Worm (Caenorhabditis elegans) whole organism, L3 larva: ENCODE measurements around the gene ZC404.16.
A peak's percentile ranks its signal among the peaks of the same experiment; 100 is the strongest.

ENCODE experiments used
- R02D3.7 ChIP-seq: fragments of 150-350 bp; optimal IDR thresholded peaks from 2 replicates; lab custom pipeline; 2014; ENCODE audit warnings: missing biosample characterization, missing genetic modification characterization
- ZK546.5 ChIP-seq: sonication (generic microtip); optimal IDR thresholded peaks from 2 replicates; lab custom pipeline; 2017; ENCODE audit warnings: missing biosample characterization, missing genetic modification characterization
- aly-2 ChIP-seq: fragments of 150-350 bp; optimal IDR thresholded peaks from 2 replicates; lab custom pipeline; 2014; ENCODE audit warnings: missing biosample characterization, missing genetic modification characterization
- ceh-16 ChIP-seq: sonication (generic microtip); optimal IDR thresholded peaks from 2 replicates; lab custom pipeline; 2017; ENCODE audit warnings: missing biosample characterization, missing genetic modification characterization
- ceh-28 ChIP-seq: fragments of 150-350 bp; optimal IDR thresholded peaks from 2 replicates; lab custom pipeline; 2014; ENCODE audit warnings: missing biosample characterization, missing genetic modification reagents, missing genetic modification characterization
- ceh-9 ChIP-seq: sonication (generic microtip); optimal IDR thresholded peaks from 2 replicates; lab custom pipeline; 2018; ENCODE audit warnings: missing biosample characterization, missing genetic modification characterization
- daf-12 ChIP-seq: fragments of 150-350 bp; optimal IDR thresholded peaks from 2 replicates; lab custom pipeline; 2014; ENCODE audit warnings: missing biosample characterization, missing genetic modification reagents, missing genetic modification characterization
- egl-27 ChIP-seq: sonication (generic microtip); optimal IDR thresholded peaks from 4 replicates; lab custom pipeline; 2017; ENCODE audit warnings: missing biosample characterization, missing genetic modification reagents, missing genetic modification characterization
- egl-5 ChIP-seq: fragments of 150-350 bp; optimal IDR thresholded peaks from 2 replicates; lab custom pipeline; 2017; ENCODE audit warnings: missing biosample characterization, missing genetic modification reagents, missing genetic modification characterization, inconsistent platforms
- elt-1 ChIP-seq: fragments of 150-350 bp; optimal IDR thresholded peaks from 2 replicates; lab custom pipeline; 2014; ENCODE audit warnings: missing biosample characterization, missing genetic modification characterization
- elt-3 ChIP-seq, 3 experiments: fragments of 150-350 bp in 1 of 3; sonication (generic microtip) in 2 of 3; optimal IDR thresholded peaks; 2 replicates in 2 of 3; 4 replicates in 1 of 3; lab custom pipeline; 2014 to 2017; ENCODE audit warnings: missing biosample characterization in 3 of 3, missing genetic modification characterization in 3 of 3
- eor-1 ChIP-seq, 2 experiments: fragments of 150-350 bp; optimal IDR thresholded peaks; 2 replicates each; lab custom pipeline; 2014 to 2018; ENCODE audit warnings: missing biosample characterization in 2 of 2, missing genetic modification characterization in 2 of 2
- fkh-2 ChIP-seq: fragments of 150-350 bp; optimal IDR thresholded peaks from 2 replicates; lab custom pipeline; 2014; ENCODE audit warnings: missing biosample characterization, missing genetic modification reagents, missing genetic modification characterization
- fos-1 ChIP-seq: fragments of 150-350 bp; optimal IDR thresholded peaks from 2 replicates; lab custom pipeline; 2014; ENCODE audit warnings: missing biosample characterization, missing genetic modification characterization
- hmg-11 ChIP-seq: sonication (generic microtip); optimal IDR thresholded peaks from 2 replicates; lab custom pipeline; 2016; ENCODE audit warnings: missing genetic modification characterization, missing compliant biosample characterization
- jun-1 ChIP-seq: fragments of 150-350 bp; optimal IDR thresholded peaks from 2 replicates; lab custom pipeline; 2014; ENCODE audit warnings: missing biosample characterization, missing genetic modification reagents, missing genetic modification characterization
- lin-15B ChIP-seq: fragments of 150-350 bp; optimal IDR thresholded peaks from 2 replicates; lab custom pipeline; 2014; ENCODE audit warnings: missing biosample characterization, missing genetic modification characterization
- lin-39 ChIP-seq: fragments of 150-350 bp; optimal IDR thresholded peaks from 2 replicates; lab custom pipeline; 2018; ENCODE audit warnings: missing biosample characterization, missing genetic modification reagents, missing genetic modification characterization
- mdl-1 ChIP-seq: fragments of 150-350 bp; optimal IDR thresholded peaks from 2 replicates; lab custom pipeline; 2014; ENCODE audit warnings: missing biosample characterization, missing genetic modification characterization
- mml-1 ChIP-seq: fragments of 150-350 bp; sonication (generic microtip); optimal IDR thresholded peaks from 3 replicates; lab custom pipeline; 2014; ENCODE audit warnings: missing biosample characterization, missing genetic modification characterization
- nfya-1 ChIP-seq: sonication (generic microtip); optimal IDR thresholded peaks from 2 replicates; lab custom pipeline; 2017; ENCODE audit warnings: missing genetic modification characterization, mild to moderate bottlenecking, missing compliant biosample characterization, antibody characterized with exemption, moderate library complexity; ENCODE audit not compliant: insufficient read depth
- nhr-25 ChIP-seq: sonication (generic microtip); optimal IDR thresholded peaks from 2 replicates; lab custom pipeline; 2017; ENCODE audit warnings: missing biosample characterization, missing genetic modification characterization
- nhr-28 ChIP-seq: fragments of 150-350 bp; optimal IDR thresholded peaks from 2 replicates; lab custom pipeline; 2014; ENCODE audit warnings: missing biosample characterization, missing genetic modification characterization
- nhr-43 ChIP-seq: sonication (generic microtip); optimal IDR thresholded peaks from 2 replicates; lab custom pipeline; 2016; ENCODE audit warnings: mild to moderate bottlenecking, missing genetic modification characterization, missing compliant biosample characterization; ENCODE audit not compliant: poor library complexity, severe bottlenecking
- nhr-67 ChIP-seq: fragments of 150-350 bp; optimal IDR thresholded peaks from 2 replicates; lab custom pipeline; 2014; ENCODE audit warnings: missing biosample characterization, missing genetic modification characterization
- nhr-76 ChIP-seq: fragments of 150-350 bp; sonication (generic microtip); optimal IDR thresholded peaks from 5 replicates; lab custom pipeline; 2014; ENCODE audit warnings: missing biosample characterization, missing genetic modification characterization
- nhr-77 ChIP-seq: fragments of 150-350 bp; optimal IDR thresholded peaks from 2 replicates; lab custom pipeline; 2014; ENCODE audit warnings: missing biosample characterization, missing genetic modification characterization
- pqm-1 ChIP-seq: fragments of 150-350 bp; optimal IDR thresholded peaks from 2 replicates; lab custom pipeline; 2017; ENCODE audit warnings: missing biosample characterization, missing genetic modification characterization, inconsistent platforms
- sea-2 ChIP-seq: fragments of 150-350 bp; sonication (generic microtip); optimal IDR thresholded peaks from 4 replicates; lab custom pipeline; 2014; ENCODE audit warnings: missing biosample characterization, missing genetic modification reagents, missing genetic modification characterization
- snpc-4 ChIP-seq: fragments of 150-350 bp; optimal IDR thresholded peaks from 2 replicates; lab custom pipeline; 2014; ENCODE audit warnings: missing biosample characterization, missing genetic modification characterization
- unc-39 ChIP-seq: sonication (generic microtip); optimal IDR thresholded peaks from 4 replicates; lab custom pipeline; 2017; ENCODE audit warnings: missing biosample characterization, missing genetic modification characterization
- unc-62 ChIP-seq: fragments of 150-350 bp; sonication (generic microtip); optimal IDR thresholded peaks from 4 replicates; lab custom pipeline; 2014; ENCODE audit warnings: missing biosample characterization, missing genetic modification reagents, missing genetic modification characterization
- ztf-11 ChIP-seq: fragments of 150-350 bp; optimal IDR thresholded peaks from 2 replicates; lab custom pipeline; 2014; ENCODE audit warnings: missing biosample characterization, missing genetic modification characterization
- ztf-4 ChIP-seq: fragments of 150-350 bp; optimal IDR thresholded peaks from 2 replicates; lab custom pipeline; 2014; ENCODE audit warnings: missing biosample characterization, missing genetic modification characterization

Gene ZC404.16

DNA sequence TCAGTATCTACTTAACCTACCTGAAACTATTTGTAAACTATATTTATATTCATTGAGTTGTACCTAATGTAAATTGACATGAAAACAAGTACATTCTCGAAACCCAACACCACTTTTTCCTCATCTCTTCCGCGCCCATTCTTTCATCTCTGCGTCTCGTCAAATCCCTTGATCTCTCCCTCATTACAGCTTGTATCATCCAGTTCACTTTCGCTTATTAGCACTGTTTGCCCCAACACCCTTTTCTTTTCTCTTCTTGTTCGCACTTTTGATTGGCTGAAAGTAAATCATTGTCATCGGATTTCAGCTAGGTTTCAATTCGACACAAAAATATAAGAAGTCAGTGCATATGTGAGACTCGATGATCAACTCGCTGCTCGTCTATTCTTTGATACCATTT is 28.9 kb downstream of the ZC404.16 start, which contains the start of gene T25F10.3:
T25F10.3 (plus strand) TSS at position 308 of the 400 bp plus-strand sequence.
- TF ChIP-seq mdl-1 (tag; lab: Kevin White, UChicago) (no peak), nhr-25 (tag; lab: Kevin White, UChicago) (peak; percentile 41)

- TF ChIP-seq snpc-4 (no peak), nhr-43 (tag; lab: Kevin White, UChicago) (no peak), nhr-67 (tag; lab: Kevin White, UChicago) (no peak), unc-39 (no peak), egl-5 (tag; lab: Kevin White, UChicago) (no peak), ceh-9 (tag; lab: Kevin White, UChicago) (no peak), elt-1 (tag; lab: Kevin White, UChicago) (peak; percentile 79), ZK546.5 (tag; lab: Kevin White, UChicago) (no peak), ztf-4 (tag; lab: Kevin White, UChicago) (no peak), nhr-25 (tag; lab: Kevin White, UChicago) (peak; percentile 77), fkh-2 (tag; lab: Kevin White, UChicago) (no peak), hmg-11 (tag; lab: Kevin White, UChicago) (no peak), lin-15B (no peak), mml-1 (tag; lab: Kevin White, UChicago) (no peak)
- TF ChIP-seq, all 47 proteins: peak for 2
Observed at ce11 chrV:6736877-6737276, 36.8 kb downstream of the ZC404.16 start.

DNA sequence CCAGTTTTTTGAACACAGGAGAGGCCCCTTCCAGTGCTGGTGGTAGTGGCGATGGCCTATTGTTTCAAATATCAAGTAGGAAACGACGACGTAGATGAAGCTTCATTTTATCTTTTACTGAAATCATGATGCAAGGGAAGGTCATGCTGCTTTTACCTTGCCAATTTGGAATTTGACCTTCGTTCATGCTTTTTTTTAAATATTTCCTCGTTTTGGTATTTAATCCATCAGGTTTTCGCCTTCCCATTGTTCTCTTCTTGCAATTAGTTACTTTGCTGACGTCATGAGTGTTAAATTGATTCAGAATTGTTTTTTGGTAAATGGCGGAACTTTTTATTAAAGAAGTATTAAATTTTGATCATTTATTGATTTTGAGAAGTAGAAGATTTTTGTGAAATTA is 37.5 kb downstream of the ZC404.16 start:
- peak; percentile 81 for TF ChIP-seq nhr-25 (tag; lab: Kevin White, UChicago)
- TF ChIP-seq ceh-16 (tag; lab: Kevin White, UChicago) = no peak

DNA sequence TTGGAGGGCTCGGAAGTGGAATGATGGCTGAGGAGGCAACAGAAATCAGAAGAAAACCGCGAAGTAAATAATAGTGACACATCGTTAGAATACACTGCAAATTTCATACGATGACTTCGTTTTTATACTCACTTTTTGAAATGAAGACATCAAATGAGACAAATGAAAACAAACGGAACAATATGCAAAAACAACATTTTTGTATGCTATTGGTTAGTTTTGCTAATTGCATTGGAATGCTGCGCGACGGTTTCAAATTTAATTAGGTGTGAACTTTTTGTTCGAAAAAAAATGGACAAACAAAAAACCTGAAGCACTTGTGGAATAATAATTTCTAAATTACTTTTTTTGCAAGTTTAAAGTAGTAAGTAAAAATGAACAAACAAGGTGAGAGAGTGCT is 40.6 kb downstream of the ZC404.16 start, which contains the start of gene grl-8:
grl-8 (minus strand) TSS at position 101 of the 400 bp plus-strand sequence.
- TF ChIP-seq nhr-28 (tag; lab: Kevin White, UChicago) = no peak
- no peak for TF ChIP-seq R02D3.7 (tag; lab: Kevin White, UChicago)
- TF ChIP-seq mdl-1 (tag; lab: Kevin White, UChicago) = no peak
- no peak for TF ChIP-seq nhr-67 (tag; lab: Kevin White, UChicago)
- TF ChIP-seq nfya-1 (tag; lab: Kevin White, UChicago) = no peak
- no peak for TF ChIP-seq egl-5 (tag; lab: Kevin White, UChicago)
- no peak for TF ChIP-seq jun-1 (tag; lab: Kevin White, UChicago)
- TF ChIP-seq nhr-76 (tag; lab: Kevin White, UChicago) = no peak
- no peak for TF ChIP-seq nhr-77 (tag; lab: Kevin White, UChicago)
- TF ChIP-seq hmg-11 (tag; lab: Kevin White, UChicago) = no peak
- TF ChIP-seq daf-12 (tag; lab: Kevin White, UChicago) = no peak
- TF ChIP-seq egl-27 = no peak

DNA sequence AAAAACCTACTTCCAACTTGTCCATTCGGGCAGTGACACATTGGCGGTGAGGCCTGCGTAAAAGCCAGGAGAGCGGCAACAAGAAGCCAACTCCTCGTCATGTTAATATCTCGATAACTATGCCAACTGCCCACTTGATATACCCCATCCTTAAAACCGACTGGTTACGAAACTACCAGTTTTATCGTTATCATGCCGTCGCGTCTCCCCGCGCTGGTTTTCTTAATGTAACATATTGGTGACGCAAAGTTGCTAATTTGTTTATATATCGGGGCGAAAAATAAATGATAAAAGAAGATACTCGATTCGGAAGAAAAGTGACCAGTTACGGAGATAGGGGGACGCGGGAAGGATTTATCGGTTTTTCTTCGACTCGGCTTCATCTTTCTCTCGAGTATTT is 42.0 kb downstream of the ZC404.16 start, which contains the start of gene grl-9:
grl-9 (minus strand) TSS at position 101 of the 400 bp plus-strand sequence.
- TF ChIP-seq snpc-4 = no peak
- TF ChIP-seq R02D3.7 (tag; lab: Kevin White, UChicago) = no peak
- no peak for TF ChIP-seq daf-12 (tag; lab: Kevin White, UChicago)
- TF ChIP-seq nhr-77 (tag; lab: Kevin White, UChicago) = no peak
- no peak for TF ChIP-seq pqm-1 (tag; lab: Kevin White, UChicago)
- TF ChIP-seq ztf-11 (tag; lab: Kevin White, UChicago) = no peak
- no peak for TF ChIP-seq egl-27
- TF ChIP-seq ceh-9 (tag; lab: Kevin White, UChicago) = no peak
- no peak for TF ChIP-seq ceh-28 (tag; lab: Kevin White, UChicago)
- no peak for TF ChIP-seq lin-39 (tag; lab: Kevin White, UChicago)
- no peak for TF ChIP-seq nhr-28 (tag; lab: Kevin White, UChicago)
- TF ChIP-seq elt-3 (tag; optimal IDR thresholded peaks at IDR 0.05; lab: Kevin White, UChicago) = no peak

ce11 chrV:6727222-6727621 is 46.4 kb downstream of the ZC404.16 start, which contains the start of gene ZC487.1:
TSS of gene ZC487.1 (plus strand) at chrV:6727522.
- TF ChIP-seq unc-62 (GFP tag; lab: Kevin White, UChicago) (no peak), nhr-76 (tag; lab: Kevin White, UChicago) (no peak), aly-2 (tag; lab: Kevin White, UChicago) (no peak), pqm-1 (tag; lab: Kevin White, UChicago) (no peak), elt-1 (tag; lab: Kevin White, UChicago) (no peak), nhr-77 (tag; lab: Kevin White, UChicago) (no peak), sea-2 (GFP tag; lab: Kevin White, UChicago) (no peak), eor-1 (tag; optimal IDR thresholded peaks at IDR 0.05; lab: Kevin White, UChicago) (no peak), nhr-28 (tag; lab: Kevin White, UChicago) (no peak), nhr-67 (tag; lab: Kevin White, UChicago) (no peak), ceh-9 (tag; lab: Kevin White, UChicago) (no peak), ztf-4 (tag; lab: Kevin White, UChicago) (no peak), hmg-11 (tag; lab: Kevin White, UChicago) (no peak), R02D3.7 (tag; lab: Kevin White, UChicago) (no peak), fos-1 (tag; lab: Kevin White, UChicago) (no peak)
